Worm (Caenorhabditis elegans): ENCODE data around the gene E02H1.6.

Gene E02H1.6

DNA sequence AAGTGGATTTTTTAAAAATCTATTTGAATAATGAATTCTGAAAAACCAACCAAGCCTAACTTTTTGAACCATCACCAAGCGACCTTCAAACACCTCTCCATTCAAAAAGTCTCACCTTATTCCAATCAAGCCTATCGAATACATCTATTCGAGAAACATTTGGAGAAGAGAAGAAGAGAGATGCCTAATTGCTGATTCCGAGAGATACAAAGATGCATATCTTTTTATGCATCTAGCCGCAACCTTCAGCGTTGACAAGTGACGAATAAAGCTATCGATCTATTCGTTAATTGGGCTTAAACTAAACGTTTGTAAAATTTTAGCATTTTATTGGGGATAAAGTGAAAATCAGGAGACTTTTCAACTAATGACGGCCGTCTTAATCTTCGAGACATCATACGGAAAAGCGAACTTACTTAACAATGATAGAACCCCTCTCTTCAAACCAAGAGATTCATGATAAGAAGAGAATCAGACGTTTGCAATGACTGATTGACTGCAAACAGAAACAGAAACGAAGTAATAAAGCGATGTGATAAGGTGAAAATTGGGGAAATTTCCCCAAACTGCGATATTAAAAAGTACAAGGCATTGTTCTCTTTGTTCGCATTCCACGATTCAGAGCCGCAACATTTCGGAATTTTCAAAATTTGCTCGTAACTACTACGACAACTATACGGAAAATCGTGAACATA lies 48.6 kb downstream of the E02H1.6 start (continued):
- TF ChIP-seq ctbp-1 (GFP tag; IDR thresholded peaks at IDR 0.05) = no peak
- TF ChIP-seq nhr-102 (tag; optimal IDR thresholded peaks at IDR 0.05) = no peak
- TF ChIP-seq php-3 (GFP tag; IDR thresholded peaks at IDR 0.05) = no peak
- no peak for TF ChIP-seq ces-1 (GFP tag; optimal IDR thresholded peaks at IDR 0.05)
- no peak for TF ChIP-seq cey-2 (tag; optimal IDR thresholded peaks at IDR 0.05; ENCODE audit: borderline replicate concordance, insufficient read depth)
- TF ChIP-seq snpc-4 (tag; optimal IDR thresholded peaks at IDR 0.05) = no peak
- no peak for TF ChIP-seq F44E2.7 (GFP tag; IDR thresholded peaks at IDR 0.05)
- no peak for TF ChIP-seq vab-7 (GFP tag; IDR thresholded peaks at IDR 0.05)
- no peak for TF ChIP-seq T20F7.1 (GFP tag; optimal IDR thresholded peaks at IDR 0.05)
- no peak for TF ChIP-seq nhr-11 (tag; optimal IDR thresholded peaks at IDR 0.05)
- TF ChIP-seq aly-2 (tag; optimal IDR thresholded peaks at IDR 0.05) = no peak
- no peak for TF ChIP-seq saeg-2 (GFP tag; IDR thresholded peaks at IDR 0.05)
- no peak for TF ChIP-seq ama-1 (optimal IDR thresholded peaks at IDR 0.05)
- TF ChIP-seq dmd-9 (GFP tag; IDR thresholded peaks at IDR 0.05) = no peak
- TF ChIP-seq F37D6.2 (tag; optimal IDR thresholded peaks at IDR 0.05) = no peak
- TF ChIP-seq zfp-2 (tag; optimal IDR thresholded peaks at IDR 0.05) = no peak
- TF ChIP-seq gei-8 (GFP tag; optimal IDR thresholded peaks at IDR 0.05) = no peak
- no peak for TF ChIP-seq egl-43 (GFP tag; IDR thresholded peaks at IDR 0.05)
- TF ChIP-seq aha-1 (tag) = peak; percentile 50
- no peak for TF ChIP-seq mes-2 (tag; optimal IDR thresholded peaks at IDR 0.05; ENCODE audit: poor library complexity, severe bottlenecking)
- TF ChIP-seq lin-29 (GFP tag; IDR thresholded peaks at IDR 0.05) = no peak
- peak; percentile 52 for TF ChIP-seq dmd-6 (GFP tag; IDR thresholded peaks at IDR 0.05)
- TF ChIP-seq ceh-82 (tag; optimal IDR thresholded peaks at IDR 0.05) = no peak
- TF ChIP-seq Y105C5A.15 (GFP tag; IDR thresholded peaks at IDR 0.05) = no peak
- TF ChIP-seq mxl-3 (GFP tag; optimal IDR thresholded peaks at IDR 0.05) = peak; percentile 6
- TF ChIP-seq ztf-7 (tag; optimal IDR thresholded peaks at IDR 0.05) = no peak
- TF ChIP-seq nhr-77 (tag; optimal IDR thresholded peaks at IDR 0.05) = no peak
- TF ChIP-seq nhr-6 (tag; optimal IDR thresholded peaks at IDR 0.05) = no peak
- TF ChIP-seq nhr-237 (tag; optimal IDR thresholded peaks at IDR 0.05) = no peak
- no peak for TF ChIP-seq madf-9 (GFP tag; conservative IDR thresholded peaks at IDR 0.05)
- TF ChIP-seq unc-62 (GFP tag; optimal IDR thresholded peaks at IDR 0.05 in 1 of 2) = peak in 1 of 2 experiments; percentile 70
- no peak for TF ChIP-seq unc-62 (tag; optimal IDR thresholded peaks at IDR 0.05)
- TF ChIP-seq lim-7 (GFP tag; IDR thresholded peaks at IDR 0.05) = no peak
- TF ChIP-seq lin-1 (GFP tag; IDR thresholded peaks at IDR 0.05) = no peak
- no peak for TF ChIP-seq rbr-2 (tag; optimal IDR thresholded peaks at IDR 0.05)
- no peak for TF ChIP-seq arid-1 (GFP tag; conservative IDR thresholded peaks at IDR 0.05)
- TF ChIP-seq duxl-1 (tag; optimal IDR thresholded peaks at IDR 0.05; ENCODE audit: poor library complexity) = no peak
- no peak for TF ChIP-seq fos-1 (tag; optimal IDR thresholded peaks at IDR 0.05)
- no peak for TF ChIP-seq mxl-2 (GFP tag; conservative IDR thresholded peaks at IDR 0.05)
- no peak for TF ChIP-seq sdz-12 (GFP tag; optimal IDR thresholded peaks at IDR 0.05)
- no peak for TF ChIP-seq zip-2 (tag; optimal IDR thresholded peaks at IDR 0.05)
- TF ChIP-seq tra-1 (GFP tag; IDR thresholded peaks at IDR 0.05) = no peak

ce11 chrII:9646122-9646555 lies 49.6 kb downstream of the E02H1.6 start:
- TF ChIP-seq ztf-7 (tag; optimal IDR thresholded peaks at IDR 0.05) = peak; percentile 2
- TF ChIP-seq nhr-41 (GFP tag; IDR thresholded peaks at IDR 0.05) = no peak
- TF ChIP-seq lin-13 (GFP tag; optimal IDR thresholded peaks at IDR 0.05) = no peak
- TF ChIP-seq tra-1 (GFP tag; IDR thresholded peaks at IDR 0.05) = 0 out of 2 replicates have a peak, but pooled peaks have one; percentile 27
- TF ChIP-seq dmd-8 (GFP tag; IDR thresholded peaks at IDR 0.05) = no peak
- TF ChIP-seq T26A8.4 (GFP tag; IDR thresholded peaks at IDR 0.05) = no peak; the same call in 1 of the 2 replicates
- no peak for TF ChIP-seq lin-15B (tag; optimal IDR thresholded peaks at IDR 0.05)
- peak; percentile 19 for TF ChIP-seq spr-1 (tag; optimal IDR thresholded peaks at IDR 0.05)
- peak in 1 of 2 experiments; percentile 74 for TF ChIP-seq mdl-1 (tag; optimal IDR thresholded peaks at IDR 0.05)
- peak in 1 of 2 experiments; percentile 99 for TF ChIP-seq unc-62 (GFP tag; optimal IDR thresholded peaks at IDR 0.05 in 1 of 2)
- TF ChIP-seq unc-62 (tag; optimal IDR thresholded peaks at IDR 0.05) = no peak
- TF ChIP-seq lim-7 (GFP tag; IDR thresholded peaks at IDR 0.05) = peak; percentile 39; the same call in 1 of the 2 replicates
- no peak for TF ChIP-seq snpc-1.2 (GFP tag; IDR thresholded peaks at IDR 0.05)
- TF ChIP-seq arid-1 (GFP tag; conservative IDR thresholded peaks at IDR 0.05) = no peak
- no peak for TF ChIP-seq ceh-32 (tag; optimal IDR thresholded peaks at IDR 0.05; ENCODE audit: poor library complexity)
- no peak for TF ChIP-seq daf-16 (GFP tag; optimal IDR thresholded peaks at IDR 0.05)
- TF ChIP-seq daf-16 (tag; optimal IDR thresholded peaks at IDR 0.05) = peak; percentile 46
